Fruit fly (Drosophila melanogaster) whole organism, embryonic: ENCODE measurements around the gene Lerp.

ENCODE experiments used
- Aef1 ChIP-seq: fragments of 200-800 bp; sonication (Bioruptor generic); IDR thresholded peaks from 3 replicates; pipeline ENCODE4 v1.3.6; 2022; ENCODE audit warnings: missing biosample characterization, missing genetic modification characterization
- CG11093 ChIP-seq: fragments of 200-800 bp; sonication (Bioruptor generic); IDR thresholded peaks from 3 replicates; pipeline ENCODE4 v1.3.6; 2022; ENCODE audit warnings: missing biosample characterization, missing genetic modification characterization
- CG11695 ChIP-seq: fragments of 200-800 bp; sonication (Bioruptor generic); IDR thresholded peaks from 3 replicates; pipeline ENCODE4 v1.3.6; 2022; ENCODE audit warnings: missing biosample characterization, missing genetic modification characterization
- CG11723 ChIP-seq: fragments of 200-800 bp; sonication (Bioruptor generic); optimal IDR thresholded peaks from 2 replicates; lab custom pipeline; 2017; ENCODE audit warnings: missing biosample characterization, mild to moderate bottlenecking, missing genetic modification characterization
- CG12391 ChIP-seq: fragments of 200-800 bp; sonication (Bioruptor generic); optimal IDR thresholded peaks from 3 replicates; lab custom pipeline; 2018; ENCODE audit warnings: missing biosample characterization, mild to moderate bottlenecking, missing genetic modification characterization, moderate library complexity
- CG13296 ChIP-seq: fragments of 200-800 bp; sonication (Bioruptor generic); optimal IDR thresholded peaks from 3 replicates; lab custom pipeline; 2018; ENCODE audit warnings: missing biosample characterization, mild to moderate bottlenecking, missing genetic modification characterization
- CG14014 ChIP-seq: fragments of 200-800 bp; sonication (Bioruptor generic); IDR thresholded peaks from 2 replicates; pipeline ENCODE4 v1.3.6; 2022; ENCODE audit warnings: missing biosample characterization, missing genetic modification characterization
- CG15011 ChIP-seq: fragments of 200-800 bp; sonication (Bioruptor generic); optimal IDR thresholded peaks from 3 replicates; lab custom pipeline; 2018; ENCODE audit warnings: missing biosample characterization, mild to moderate bottlenecking, missing genetic modification characterization
- CG15269 ChIP-seq: fragments of 200-800 bp; sonication (Bioruptor generic); optimal IDR thresholded peaks from 2 replicates; lab custom pipeline; 2018; ENCODE audit warnings: missing biosample characterization, mild to moderate bottlenecking, missing genetic modification characterization, moderate library complexity
- CG1647 ChIP-seq: fragments of 200-800 bp; sonication (Bioruptor generic); optimal IDR thresholded peaks from 3 replicates; lab custom pipeline; 2016; ENCODE audit warnings: missing biosample characterization, missing genetic modification characterization
- CG16813 ChIP-seq: fragments of 200-800 bp; sonication (Bioruptor generic); IDR thresholded peaks from 3 replicates; pipeline ENCODE4 v1.3.6; 2022; ENCODE audit warnings: missing biosample characterization, missing genetic modification characterization; ENCODE audit not compliant: partially characterized antibody
- CG17359 ChIP-seq: fragments of 200-800 bp; sonication (Bioruptor generic); optimal IDR thresholded peaks from 3 replicates; lab custom pipeline; 2018; ENCODE audit warnings: missing biosample characterization, mild to moderate bottlenecking, missing genetic modification characterization, moderate library complexity
- CG18262 ChIP-seq: fragments of 200-800 bp; optimal IDR thresholded peaks from 3 replicates; lab custom pipeline; 2019; ENCODE audit warnings: missing biosample characterization, mild to moderate bottlenecking, missing genetic modification characterization, moderate library complexity
- CG1832 ChIP-seq: fragments of 200-800 bp; sonication (Bioruptor generic); optimal IDR thresholded peaks from 2 replicates; lab custom pipeline; 2017; ENCODE audit warnings: missing biosample characterization, mild to moderate bottlenecking, missing genetic modification characterization, inconsistent platforms
- CG30431 ChIP-seq: fragments of 200-800 bp; sonication (Bioruptor generic); optimal IDR thresholded peaks from 2 replicates; lab custom pipeline; 2017; ENCODE audit warnings: missing biosample characterization, missing genetic modification characterization
- CG6654 ChIP-seq: fragments of 200-800 bp; sonication (Bioruptor generic); optimal IDR thresholded peaks from 2 replicates; lab custom pipeline; 2017; ENCODE audit warnings: missing biosample characterization, mild to moderate bottlenecking, missing genetic modification characterization
- CG6765 ChIP-seq: fragments of 200-800 bp; sonication (Bioruptor generic); optimal IDR thresholded peaks from 3 replicates; lab custom pipeline; 2017; ENCODE audit warnings: missing biosample characterization, mild to moderate bottlenecking, missing genetic modification characterization
- CG8924 ChIP-seq: fragments of 200-800 bp; optimal IDR thresholded peaks from 3 replicates; lab custom pipeline; 2019; ENCODE audit warnings: missing biosample characterization, mild to moderate bottlenecking, missing genetic modification characterization, moderate library complexity
- CG9609 ChIP-seq: fragments of 200-800 bp; sonication (Bioruptor generic); optimal IDR thresholded peaks from 3 replicates; lab custom pipeline; 2016; ENCODE audit warnings: missing biosample characterization, missing genetic modification characterization
- CG9817 ChIP-seq: fragments of 200-800 bp; sonication (Bioruptor generic); optimal IDR thresholded peaks from 2 replicates; lab custom pipeline; 2018; ENCODE audit warnings: missing biosample characterization, mild to moderate bottlenecking, missing genetic modification characterization, moderate library complexity
- CG9876 ChIP-seq: fragments of 200-800 bp; sonication (Bioruptor generic); optimal IDR thresholded peaks from 2 replicates; lab custom pipeline; 2016; ENCODE audit warnings: missing biosample characterization, missing genetic modification characterization
- Hmr ChIP-seq: fragments of 200-800 bp; sonication (Bioruptor generic); optimal IDR thresholded peaks from 3 replicates; lab custom pipeline; 2017; ENCODE audit warnings: mild to moderate bottlenecking, missing biosample characterization, missing genetic modification reagents, missing genetic modification characterization
- Oli ChIP-seq: fragments of 200-800 bp; sonication (Bioruptor generic); optimal IDR thresholded peaks from 2 replicates; lab custom pipeline; 2018; ENCODE audit warnings: missing biosample characterization, mild to moderate bottlenecking, missing genetic modification characterization, moderate library complexity
- Side ChIP-seq: fragments of 200-800 bp; sonication (Bioruptor generic); optimal IDR thresholded peaks from 2 replicates; lab custom pipeline; 2016; ENCODE audit warnings: missing biosample characterization, missing genetic modification characterization
- Stat92E ChIP-seq, 3 experiments: fragments of >200 bp in 2 of 3; fragments of 200-800 bp in 1 of 3; sonication (Bioruptor generic) in 1 of 3; optimal IDR thresholded peaks; 2 replicates each; lab custom pipeline; 2017 to 2019; ENCODE audit warnings: missing biosample characterization in 3 of 3, missing genetic modification characterization in 3 of 3, mild to moderate bottlenecking in 1 of 3, moderate library complexity in 1 of 3
- Tbp ChIP-seq: fragments of >200 bp; optimal IDR thresholded peaks from 2 replicates; lab custom pipeline; 2018; ENCODE audit warnings: missing biosample characterization, missing genetic modification characterization
- ap ChIP-seq: fragments of 200-800 bp; sonication (Bioruptor generic); IDR thresholded peaks from 2 replicates; pipeline ENCODE4 v1.3.6; 2022; ENCODE audit warnings: missing biosample characterization, missing genetic modification characterization
- ase ChIP-seq: fragments of 200-800 bp; sonication (Bioruptor generic); IDR thresholded peaks from 3 replicates; pipeline ENCODE4 v1.3.6; 2022; ENCODE audit warnings: missing biosample characterization, missing genetic modification characterization
- bab2 ChIP-seq: fragments of 200-800 bp; sonication (Bioruptor generic); optimal IDR thresholded peaks from 2 replicates; lab custom pipeline; 2016; ENCODE audit warnings: missing biosample characterization, missing genetic modification characterization
- bcd ChIP-seq: fragments of 200-800 bp; sonication (Bioruptor generic); optimal IDR thresholded peaks from 2 replicates; lab custom pipeline; 2017; ENCODE audit warnings: missing biosample characterization, mild to moderate bottlenecking, missing genetic modification characterization
- chif ChIP-seq, 2 experiments: fragments of 200-800 bp; sonication (Bioruptor generic); optimal IDR thresholded peaks; 3 replicates each; lab custom pipeline; 2016; ENCODE audit warnings: missing biosample characterization in 2 of 2, missing genetic modification characterization in 2 of 2
- disco-r ChIP-seq: fragments of 200-800 bp; sonication (Bioruptor generic); optimal IDR thresholded peaks from 2 replicates; lab custom pipeline; 2016; ENCODE audit warnings: missing biosample characterization, missing genetic modification characterization
- dm ChIP-seq: fragments of 200-800 bp; sonication (Bioruptor generic); optimal IDR thresholded peaks from 3 replicates; lab custom pipeline; 2016; ENCODE audit warnings: missing biosample characterization, missing genetic modification characterization
- emc ChIP-seq: fragments of 200-800 bp; sonication (Bioruptor generic); optimal IDR thresholded peaks from 2 replicates; lab custom pipeline; 2016; ENCODE audit warnings: missing biosample characterization, missing genetic modification characterization
- esg ChIP-seq: fragments of 200-800 bp; sonication (Bioruptor generic); conservative IDR thresholded peaks from 2 replicates; pipeline ENCODE4 v1.3.6; 2022; ENCODE audit warnings: missing biosample characterization, missing genetic modification characterization
- fd96Cb ChIP-seq: fragments of 200-800 bp; sonication (Bioruptor generic); optimal IDR thresholded peaks from 2 replicates; lab custom pipeline; 2018; ENCODE audit warnings: missing biosample characterization, mild to moderate bottlenecking, missing genetic modification characterization, moderate library complexity
- fu2 ChIP-seq: fragments of 200-800 bp; sonication (Bioruptor generic); optimal IDR thresholded peaks from 2 replicates; lab custom pipeline; 2016; ENCODE audit warnings: missing biosample characterization, missing genetic modification characterization
- gem ChIP-seq: fragments of 200-800 bp; sonication (Bioruptor generic); optimal IDR thresholded peaks from 2 replicates; lab custom pipeline; 2019; ENCODE audit warnings: missing biosample characterization, mild to moderate bottlenecking, missing genetic modification characterization, moderate library complexity
- gsb ChIP-seq: fragments of 200-800 bp; sonication (Bioruptor generic); IDR thresholded peaks from 2 replicates; pipeline ENCODE4 v1.3.6; 2022; ENCODE audit warnings: missing biosample characterization, missing genetic modification characterization
- hkb ChIP-seq, 2 experiments: fragments of 200-800 bp in 1 of 2; fragments of >200 bp in 1 of 2; sonication (Bioruptor generic) in 1 of 2; IDR thresholded peaks in 1 of 2; optimal IDR thresholded peaks in 1 of 2; 2 replicates each; pipeline versions ENCODE4 v1.3.6 to Lab custom; 2017 to 2022; ENCODE audit warnings: missing biosample characterization in 1 of 2, missing genetic modification characterization in 1 of 2
- jing ChIP-seq: fragments of 200-800 bp; sonication (Bioruptor generic); optimal IDR thresholded peaks from 2 replicates; lab custom pipeline; 2018; ENCODE audit warnings: missing biosample characterization, mild to moderate bottlenecking, missing genetic modification characterization
- onecut ChIP-seq: fragments of 200-800 bp; sonication (Bioruptor generic); IDR thresholded peaks from 2 replicates; pipeline ENCODE4 v1.3.6; 2022; ENCODE audit warnings: missing biosample characterization, missing genetic modification characterization
- pita ChIP-seq: fragments of 200-800 bp; sonication (Bioruptor generic); optimal IDR thresholded peaks from 2 replicates; lab custom pipeline; 2017; ENCODE audit warnings: missing biosample characterization, mild to moderate bottlenecking, missing genetic modification characterization
- ro ChIP-seq: fragments of 200-800 bp; sonication (Bioruptor generic); IDR thresholded peaks from 2 replicates; pipeline ENCODE4 v1.3.6; 2022; ENCODE audit warnings: missing biosample characterization, missing genetic modification characterization
- sima ChIP-seq: fragments of 200-800 bp; sonication (Bioruptor generic); optimal IDR thresholded peaks from 2 replicates; lab custom pipeline; 2016; ENCODE audit warnings: missing biosample characterization, missing genetic modification characterization
- slbo ChIP-seq: fragments of 200-800 bp; sonication (Bioruptor generic); IDR thresholded peaks from 2 replicates; pipeline ENCODE4 v1.3.6; 2022; ENCODE audit warnings: missing biosample characterization, missing genetic modification characterization
- toy ChIP-seq: fragments of 200-800 bp; sonication (Bioruptor generic); IDR thresholded peaks from 2 replicates; pipeline ENCODE4 v1.3.6; 2022; ENCODE audit warnings: missing biosample characterization, missing genetic modification characterization
- ttk ChIP-seq: fragments of 200-800 bp; sonication (Bioruptor generic); IDR thresholded peaks from 2 replicates; pipeline ENCODE4 v2.1.2; 2022; ENCODE audit warnings: missing biosample characterization, missing genetic modification characterization
- tup ChIP-seq: fragments of 200-800 bp; sonication (Bioruptor generic); optimal IDR thresholded peaks from 2 replicates; lab custom pipeline; 2016; ENCODE audit warnings: missing biosample characterization, mild to moderate bottlenecking, missing genetic modification characterization, moderate library complexity
- unc-4 ChIP-seq: fragments of 200-800 bp; sonication (Bioruptor generic); IDR thresholded peaks from 2 replicates; pipeline ENCODE4 v1.3.6; 2022; ENCODE audit warnings: missing biosample characterization, missing genetic modification characterization; ENCODE audit not compliant: partially characterized antibody

Lerp gene

DNA sequence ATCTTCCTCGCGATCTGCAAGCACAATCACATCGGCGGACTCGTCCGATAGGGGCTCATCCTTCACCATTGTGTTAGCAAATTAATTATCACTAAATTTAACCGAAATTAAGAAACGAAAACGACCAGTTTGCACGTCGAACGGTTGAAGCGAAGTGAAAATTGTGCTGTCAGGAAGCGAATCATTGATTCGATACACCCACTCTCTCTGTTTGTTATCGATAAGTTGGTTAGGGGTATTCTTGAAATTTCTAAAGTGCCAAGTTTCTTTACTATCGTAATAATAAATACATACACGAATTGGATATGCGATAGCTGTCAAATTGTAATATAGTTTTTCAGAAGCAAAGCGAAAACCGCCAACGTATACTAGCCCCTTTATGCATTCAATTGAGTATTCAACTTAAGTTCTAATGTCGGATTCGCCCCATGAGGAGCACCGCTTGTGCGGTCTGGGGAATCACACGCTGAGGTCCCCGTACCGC is 12.7 kb upstream of the Lerp start, which contains the start of gene Rb97D (continued):
- TF ChIP-seq Oli = peak; percentile 42
- peak; percentile 5 for TF ChIP-seq emc (GFP tag; lab: Kevin White, UChicago)
- peak; percentile 86 for TF ChIP-seq CG16813 (GFP tag; lab: Robert Waterston, UW)
- peak; percentile 19 for TF ChIP-seq CG6654
- peak; percentile 70 for TF ChIP-seq bab2 (GFP tag; lab: Kevin White, UChicago)
- TF ChIP-seq Aef1 (GFP tag; lab: Robert Waterston, UW) = peak; percentile 26; the same call in 1 of the 3 replicates
- TF ChIP-seq sima (GFP tag; lab: Kevin White, UChicago) = no peak
- no peak for TF ChIP-seq disco-r (GFP tag; lab: Kevin White, UChicago)
- TF ChIP-seq CG13296 (GFP tag; lab: Kevin White, UChicago) = peak; percentile 73
- peak; percentile 26 for TF ChIP-seq CG11723 (GFP tag; lab: Kevin White, UChicago)
- TF ChIP-seq onecut = peak; percentile 78
- peak; percentile 64; the same call in 2 of the 3 replicates for TF ChIP-seq CG11695 (GFP tag; lab: Robert Waterston, UW)
- TF ChIP-seq ro (GFP tag; lab: Robert Waterston, UW) = no peak; the same call in none of the 2 replicates
- TF ChIP-seq CG9817 (tag; lab: Kevin White, UChicago) = peak; percentile 71
- peak; percentile 72 for TF ChIP-seq CG12391 (tag; lab: Kevin White, UChicago)
- TF ChIP-seq ttk (GFP tag; lab: Robert Waterston, UW) = peak; percentile 52
- peak; percentile 66 for TF ChIP-seq CG17359 (tag; lab: Kevin White, UChicago)
- no peak for TF ChIP-seq CG30431 (GFP tag; lab: Kevin White, UChicago)
- TF ChIP-seq CG1832 (GFP tag; lab: Kevin White, UChicago) = no peak
- peak; percentile 61 for TF ChIP-seq gsb (GFP tag; lab: Robert Waterston, UW)
- peak; percentile 54 for TF ChIP-seq bcd (GFP tag; lab: Kevin White, UChicago)
- peak; percentile 52 for TF ChIP-seq CG9609 (GFP tag; lab: Kevin White, UChicago)
- peak; percentile 88 for TF ChIP-seq unc-4
- TF ChIP-seq gem (tag; lab: Kevin White, UChicago) = peak; percentile 78
- peak; percentile 5 for TF ChIP-seq jing (GFP tag; lab: Kevin White, UChicago)
- no peak for TF ChIP-seq Tbp (GFP tag; lab: Kevin White, UChicago)
- peak; percentile 37 for TF ChIP-seq fd96Cb (tag; lab: Kevin White, UChicago)
- TF ChIP-seq dm (GFP tag; lab: Kevin White, UChicago) = peak; percentile 38
- TF ChIP-seq hkb (optimal IDR thresholded peaks at IDR 0.05; lab: Kevin White, UChicago) = no peak
- peak; percentile 78 for TF ChIP-seq hkb (GFP tag; IDR thresholded peaks at IDR 0.05; lab: Robert Waterston, UW)
- TF ChIP-seq Hmr (GFP tag; lab: Kevin White, UChicago) = peak; percentile 69
- peak; percentile 3 for TF ChIP-seq tup (GFP tag; lab: Kevin White, UChicago)
- TF ChIP-seq CG15011 = no peak
- TF ChIP-seq slbo (GFP tag; lab: Robert Waterston, UW) = peak; percentile 83
- peak; percentile 62 for TF ChIP-seq CG18262 (tag; lab: Kevin White, UChicago)
- TF ChIP-seq Stat92E (GFP tag; optimal IDR thresholded peaks at IDR 0.05; lab: Kevin White, UChicago) = no peak
- TF ChIP-seq CG9876 (GFP tag; lab: Kevin White, UChicago) = peak; percentile 62
- no peak for TF ChIP-seq pita (GFP tag; lab: Kevin White, UChicago)
- TF ChIP-seq CG14014 = peak; percentile 71
- TF ChIP-seq toy (GFP tag; lab: Robert Waterston, UW) = no peak
- 0 out of 3 replicates have a peak, but pooled peaks have one; percentile 27 for TF ChIP-seq CG11093 (GFP tag; lab: Robert Waterston, UW)
- TF ChIP-seq CG15269 (tag; lab: Kevin White, UChicago) = peak; percentile 72
- no peak for TF ChIP-seq ap (GFP tag; lab: Robert Waterston, UW)
- TF ChIP-seq ase (GFP tag; lab: Robert Waterston, UW) = peak; percentile 55; the same call in 2 of the 3 replicates
- TF ChIP-seq esg (GFP tag; lab: Robert Waterston, UW) = no peak; the same call in 1 of the 2 replicates
- TF ChIP-seq CG6765 (GFP tag; lab: Kevin White, UChicago) = peak; percentile 67
- TF ChIP-seq chif (GFP tag; optimal IDR thresholded peaks at IDR 0.05; lab: Kevin White, UChicago) = peak; percentile 58 to 63
- peak; percentile 76 for TF ChIP-seq Side (GFP tag; lab: Kevin White, UChicago)
- TF ChIP-seq fu2 (GFP tag; lab: Kevin White, UChicago) = peak; percentile 43
- TF ChIP-seq CG1647 = peak; percentile 54
- peak; percentile 59 for TF ChIP-seq CG8924 (tag; lab: Kevin White, UChicago)
